Worm (Caenorhabditis elegans): ENCODE measurements around the gene W08G11.1.

W08G11.1 gene

DNA sequence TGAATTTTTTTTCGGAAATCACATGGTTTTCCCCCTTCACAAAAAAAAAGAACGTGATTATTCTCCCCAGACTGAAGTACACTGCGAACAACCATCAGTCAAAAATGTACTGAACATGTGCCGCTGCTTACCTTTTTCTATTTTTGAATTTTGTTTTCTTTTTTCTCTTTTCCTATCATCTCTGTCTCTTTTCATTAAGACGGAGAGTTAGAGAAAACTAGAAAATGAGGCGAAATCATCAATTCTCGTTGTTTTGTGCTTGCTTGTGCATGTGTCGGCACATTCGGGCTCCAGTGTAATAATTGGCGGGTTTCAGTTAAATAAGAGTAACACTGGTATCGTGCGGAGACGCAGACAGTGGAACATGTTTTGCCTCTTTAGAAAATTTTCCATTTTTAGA is 5.4 kb downstream of the W08G11.1 start (continued):
- TF ChIP-seq irx-1 (tag; optimal IDR thresholded peaks at IDR 0.05): no peak
- TF ChIP-seq fkh-8 (tag; optimal IDR thresholded peaks at IDR 0.05): no peak
- TF ChIP-seq ztf-11 (tag; optimal IDR thresholded peaks at IDR 0.05): no peak
- no peak for TF ChIP-seq unc-86 (tag; optimal IDR thresholded peaks at IDR 0.05)
- TF ChIP-seq skn-1 (tag; optimal IDR thresholded peaks at IDR 0.05): peak; percentile 28
- no peak for TF ChIP-seq lin-13 (GFP tag; optimal IDR thresholded peaks at IDR 0.05)
- no peak for TF ChIP-seq ces-1 (GFP tag; optimal IDR thresholded peaks at IDR 0.05)
- TF ChIP-seq sup-37 (GFP tag; optimal IDR thresholded peaks at IDR 0.05): no peak
- no peak for TF ChIP-seq fos-1 (tag; optimal IDR thresholded peaks at IDR 0.05)
- TF ChIP-seq lin-39 (tag; optimal IDR thresholded peaks at IDR 0.05): peak; percentile 14
- no peak for TF ChIP-seq blmp-1 (tag; optimal IDR thresholded peaks at IDR 0.05)
- no peak for TF ChIP-seq C04F5.9 (tag; optimal IDR thresholded peaks at IDR 0.05)
- TF ChIP-seq elt-2 (tag; optimal IDR thresholded peaks at IDR 0.05): no peak
- TF ChIP-seq rnt-1 (tag; optimal IDR thresholded peaks at IDR 0.05): peak; percentile 67
- peak; percentile 12 for TF ChIP-seq C16A3.4 (tag; optimal IDR thresholded peaks at IDR 0.05)
- peak in 1 of 2 experiments; percentile 61 for TF ChIP-seq lin-35 (GFP tag; optimal IDR thresholded peaks at IDR 0.05)
- no peak for TF ChIP-seq nhr-84 (tag; optimal IDR thresholded peaks at IDR 0.05)
- no peak for TF ChIP-seq unc-30 (tag; optimal IDR thresholded peaks at IDR 0.05)
- peak; percentile 58 for TF ChIP-seq nhr-71 (tag; optimal IDR thresholded peaks at IDR 0.05)
- TF ChIP-seq tlp-1 (tag; optimal IDR thresholded peaks at IDR 0.05): no peak
- peak; percentile 43 for TF ChIP-seq nhr-20 (tag; optimal IDR thresholded peaks at IDR 0.05)
- TF ChIP-seq ztf-4 (tag; optimal IDR thresholded peaks at IDR 0.05): no peak
- TF ChIP-seq mef-2 (tag; optimal IDR thresholded peaks at IDR 0.05): no peak
- TF ChIP-seq mdl-1 (tag; optimal IDR thresholded peaks at IDR 0.05): peak in 1 of 2 experiments; percentile 50
- peak in 1 of 2 experiments; percentile 44 for TF ChIP-seq lsy-2 (tag; optimal IDR thresholded peaks at IDR 0.05)
- TF ChIP-seq F16B12.6 (tag; optimal IDR thresholded peaks at IDR 0.05): no peak
- TF ChIP-seq nhr-12 (tag; optimal IDR thresholded peaks at IDR 0.05): no peak
- TF ChIP-seq unc-62 (GFP tag; optimal IDR thresholded peaks at IDR 0.05): no peak
- no peak for TF ChIP-seq elt-3 (tag; optimal IDR thresholded peaks at IDR 0.05)
- peak; percentile 51 for TF ChIP-seq dsc-1 (tag; optimal IDR thresholded peaks at IDR 0.05)
- TF ChIP-seq tbx-2 (tag; optimal IDR thresholded peaks at IDR 0.05): no peak
- TF ChIP-seq ets-5 (GFP tag; IDR thresholded peaks at IDR 0.05): no peak
- TF ChIP-seq efl-1 (optimal IDR thresholded peaks at IDR 0.05): peak; percentile 15 to 25
- peak; percentile 9 to 90 for TF ChIP-seq efl-1 (GFP tag; optimal IDR thresholded peaks at IDR 0.05 in 1 of 2)
- no peak for TF ChIP-seq sox-4 (tag; optimal IDR thresholded peaks at IDR 0.05)
- no peak for TF ChIP-seq pag-3 (tag; optimal IDR thresholded peaks at IDR 0.05; ENCODE audit: borderline replicate concordance, insufficient read depth)
- TF ChIP-seq nhr-47 (tag; optimal IDR thresholded peaks at IDR 0.05): no peak
- TF ChIP-seq aly-2 (tag; optimal IDR thresholded peaks at IDR 0.05): no peak
- TF ChIP-seq mab-9 (GFP tag; IDR thresholded peaks at IDR 0.05): no peak
- no peak for TF ChIP-seq fkh-4 (tag; optimal IDR thresholded peaks at IDR 0.05; ENCODE audit: borderline replicate concordance)
- peak; percentile 39 for TF ChIP-seq mep-1 (tag; optimal IDR thresholded peaks at IDR 0.05)

- TF ChIP-seq nhr-47 (tag; optimal IDR thresholded peaks at IDR 0.05) (no peak), skn-1 (tag; optimal IDR thresholded peaks at IDR 0.05) (peak; percentile 44), snu-23 (GFP tag; optimal IDR thresholded peaks at IDR 0.05) (peak; percentile 18), lsy-2 (tag; optimal IDR thresholded peaks at IDR 0.05) (peak in 1 of 2 experiments; percentile 14), lin-14 (GFP tag; optimal IDR thresholded peaks at IDR 0.05) (peak; percentile 52), ceh-90 (tag; optimal IDR thresholded peaks at IDR 0.05) (no peak), pax-3 (tag; optimal IDR thresholded peaks at IDR 0.05) (no peak), efl-1 (optimal IDR thresholded peaks at IDR 0.05) (no peak), efl-1 (GFP tag; optimal IDR thresholded peaks at IDR 0.05 in 1 of 2) (no peak), mep-1 (tag; optimal IDR thresholded peaks at IDR 0.05) (peak; percentile 40), C16A3.4 (tag; optimal IDR thresholded peaks at IDR 0.05) (no peak), sox-4 (tag; optimal IDR thresholded peaks at IDR 0.05) (no peak), fos-1 (tag; optimal IDR thresholded peaks at IDR 0.05) (no peak), ceh-82 (tag; optimal IDR thresholded peaks at IDR 0.05) (no peak), tlp-1 (tag; optimal IDR thresholded peaks at IDR 0.05) (no peak), nhr-85 (tag) (peak; percentile 18), egl-13 (tag; optimal IDR thresholded peaks at IDR 0.05) (no peak), zip-4 (GFP tag; optimal IDR thresholded peaks at IDR 0.05) (no peak), mef-2 (tag; optimal IDR thresholded peaks at IDR 0.05) (no peak), lin-35 (GFP tag; optimal IDR thresholded peaks at IDR 0.05) (peak in 1 of 2 experiments; percentile 6), pqm-1 (tag; optimal IDR thresholded peaks at IDR 0.05) (no peak), blmp-1 (tag; optimal IDR thresholded peaks at IDR 0.05) (peak; percentile 55), grh-1 (GFP tag; IDR thresholded peaks at IDR 0.05) (no peak), fkh-10 (GFP tag; optimal IDR thresholded peaks at IDR 0.05) (no peak), pag-3 (tag; optimal IDR thresholded peaks at IDR 0.05; ENCODE audit: borderline replicate concordance, insufficient read depth) (no peak), aha-1 (tag; optimal IDR thresholded peaks at IDR 0.05) (no peak)
Observed at ce11 chrV:16354675-16355074, 7.8 kb downstream of the W08G11.1 start.
